Worm (Caenorhabditis elegans) whole organism, L1 larva: ENCODE data around the gene pab-2.

ENCODE experiments used
- Y116A8C.19 ChIP-seq: sonication (generic microtip); optimal IDR thresholded peaks from 2 replicates; lab custom pipeline; 2016; ENCODE audit warnings: missing compliant biosample characterization, missing genetic modification characterization, borderline replicate concordance
- aly-2 ChIP-seq: fragments of 150-350 bp; optimal IDR thresholded peaks from 2 replicates; lab custom pipeline; 2014; ENCODE audit warnings: missing biosample characterization, missing genetic modification characterization

- no peak for TF ChIP-seq aly-2 (tag; lab: Kevin White, UChicago)
- no peak for TF ChIP-seq Y116A8C.19 (tag; lab: Kevin White, UChicago)
Measured at ce11 chrX:13530015-13530778, 3.0 kb upstream of the pab-2 start.
